Worm (Caenorhabditis elegans): ENCODE measurements around the gene trx-1.
A peak's percentile ranks its signal among the peaks of the same experiment; 100 is the strongest.

DNA sequence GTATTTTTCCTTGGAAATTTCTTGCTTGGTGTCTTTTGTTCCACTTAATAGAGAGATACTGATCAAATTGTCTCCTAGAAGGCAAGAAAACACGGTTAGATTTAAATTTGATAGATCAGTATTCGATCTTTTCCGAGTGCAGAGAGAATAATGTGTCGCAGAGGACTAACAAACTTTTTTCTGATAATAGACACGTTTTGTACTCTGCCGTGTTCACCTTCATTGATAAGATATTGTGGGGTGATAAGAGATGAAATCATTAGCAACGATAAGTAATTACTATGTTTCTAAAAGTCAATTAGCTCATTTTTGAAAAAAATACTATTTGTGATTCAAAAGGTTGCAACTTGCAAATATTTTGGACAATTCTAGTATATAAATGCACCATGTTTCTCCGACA is 23.3 kb upstream of the trx-1 start:
- TF ChIP-seq ztf-11 (tag; optimal IDR thresholded peaks at IDR 0.05) (no peak), unc-130 (tag; optimal IDR thresholded peaks at IDR 0.05) (no peak), dpl-1 (GFP tag; optimal IDR thresholded peaks at IDR 0.05) (no peak), ceh-82 (tag; optimal IDR thresholded peaks at IDR 0.05) (no peak), pag-3 (tag; optimal IDR thresholded peaks at IDR 0.05; ENCODE audit: borderline replicate concordance, insufficient read depth) (no peak), nhr-20 (tag; optimal IDR thresholded peaks at IDR 0.05) (peak; percentile 16), nhr-11 (tag; optimal IDR thresholded peaks at IDR 0.05) (no peak), tlp-1 (tag; optimal IDR thresholded peaks at IDR 0.05) (peak; percentile 14), elt-2 (tag; optimal IDR thresholded peaks at IDR 0.05) (peak; percentile 75), lsy-2 (tag; optimal IDR thresholded peaks at IDR 0.05) (no peak), nhr-12 (tag; optimal IDR thresholded peaks at IDR 0.05) (no peak)
